Worm (Caenorhabditis elegans) whole organism, mixed stage, embryonic: ENCODE results near the gene W08E12.7.

Source experiments
- M03D4.4 ChIP-seq: sonication (generic microtip); optimal IDR thresholded peaks from 2 replicates; lab custom pipeline; 2017; ENCODE audit warnings: mild to moderate bottlenecking, missing genetic modification characterization, missing compliant biosample characterization
- bed-3 ChIP-seq: fragments of 200-800 bp; sonication (Bioruptor generic); optimal IDR thresholded peaks from 3 replicates; lab custom pipeline; 2018; ENCODE audit warnings: mild to moderate bottlenecking, missing genetic modification characterization, moderate library complexity, missing compliant biosample characterization
- blmp-1 ChIP-seq: fragments of 150-350 bp; optimal IDR thresholded peaks from 2 replicates; lab custom pipeline; 2014; ENCODE audit warnings: missing biosample characterization, missing genetic modification characterization
- ceh-43 ChIP-seq: fragments of 200-800 bp; sonication (Bioruptor generic); optimal IDR thresholded peaks from 2 replicates; lab custom pipeline; 2018; ENCODE audit warnings: mild to moderate bottlenecking, missing genetic modification characterization, moderate library complexity, missing compliant biosample characterization
- ceh-83 ChIP-seq: fragments of 200-800 bp; sonication (Bioruptor generic); optimal IDR thresholded peaks from 2 replicates; lab custom pipeline; 2018; ENCODE audit warnings: mild to moderate bottlenecking, missing genetic modification characterization, missing compliant biosample characterization
- cnd-1 ChIP-seq: fragments of 200-800 bp; sonication (Bioruptor generic); optimal IDR thresholded peaks from 2 replicates; lab custom pipeline; 2018; ENCODE audit warnings: mild to moderate bottlenecking, missing genetic modification characterization, missing compliant biosample characterization
- drap-1 ChIP-seq: fragments of 200-800 bp; sonication (Bioruptor generic); optimal IDR thresholded peaks from 3 replicates; lab custom pipeline; 2018; ENCODE audit warnings: mild to moderate bottlenecking, missing genetic modification characterization, missing compliant biosample characterization
- elt-1 ChIP-seq: sonication (generic microtip); optimal IDR thresholded peaks from 2 replicates; lab custom pipeline; 2017; ENCODE audit warnings: missing genetic modification characterization, mild to moderate bottlenecking, missing compliant biosample characterization, antibody characterized with exemption, moderate library complexity, borderline replicate concordance; ENCODE audit not compliant: insufficient read depth
- flh-1 ChIP-seq: fragments of 200-800 bp; sonication (Bioruptor generic); optimal IDR thresholded peaks from 2 replicates; lab custom pipeline; 2018; ENCODE audit warnings: mild to moderate bottlenecking, missing genetic modification characterization, moderate library complexity, missing compliant biosample characterization
- ham-2 ChIP-seq: fragments of 200-800 bp; sonication (Bioruptor generic); optimal IDR thresholded peaks from 2 replicates; lab custom pipeline; 2018; ENCODE audit warnings: mild to moderate bottlenecking, missing genetic modification characterization, missing compliant biosample characterization
- lin-32 ChIP-seq: fragments of 200-800 bp; sonication (Bioruptor generic); optimal IDR thresholded peaks from 2 replicates; lab custom pipeline; 2018; ENCODE audit warnings: mild to moderate bottlenecking, missing genetic modification characterization, missing compliant biosample characterization
- mab-5 ChIP-seq: fragments of 150-350 bp; optimal IDR thresholded peaks from 2 replicates; lab custom pipeline; 2014; ENCODE audit warnings: missing biosample characterization, missing genetic modification characterization
- mls-2 ChIP-seq: sonication (generic microtip); optimal IDR thresholded peaks from 2 replicates; lab custom pipeline; 2016; ENCODE audit warnings: mild to moderate bottlenecking, missing genetic modification characterization, moderate library complexity, missing compliant biosample characterization
- nhr-2 ChIP-seq: fragments of 150-350 bp; optimal IDR thresholded peaks from 2 replicates; lab custom pipeline; 2014; ENCODE audit warnings: missing biosample characterization, missing genetic modification characterization
- nhr-237 ChIP-seq: fragments of 150-350 bp; optimal IDR thresholded peaks from 2 replicates; lab custom pipeline; 2014; ENCODE audit warnings: missing biosample characterization, missing genetic modification characterization
- nhr-76 ChIP-seq: sonication (generic microtip); optimal IDR thresholded peaks from 2 replicates; lab custom pipeline; 2017; ENCODE audit warnings: missing biosample characterization, missing genetic modification characterization
- sem-2 ChIP-seq: fragments of 200-800 bp; sonication (Bioruptor generic); optimal IDR thresholded peaks from 2 replicates; lab custom pipeline; 2018; ENCODE audit warnings: mild to moderate bottlenecking, missing genetic modification characterization, missing compliant biosample characterization
- snpc-4 ChIP-seq: fragments of 150-350 bp; optimal IDR thresholded peaks from 2 replicates; lab custom pipeline; 2014; ENCODE audit warnings: missing biosample characterization, missing genetic modification characterization
- sptf-1 ChIP-seq: sonication (generic microtip); optimal IDR thresholded peaks from 2 replicates; lab custom pipeline; 2017; ENCODE audit warnings: mild to moderate bottlenecking, missing genetic modification characterization, moderate library complexity, missing compliant biosample characterization
- unc-120 ChIP-seq: sonication (generic microtip); optimal IDR thresholded peaks from 2 replicates; lab custom pipeline; 2017; ENCODE audit warnings: missing genetic modification characterization, missing compliant biosample characterization; ENCODE audit not compliant: poor library complexity, severe bottlenecking
- unc-39 ChIP-seq: fragments of 150-350 bp; optimal IDR thresholded peaks from 2 replicates; lab custom pipeline; 2014; ENCODE audit warnings: missing biosample characterization, missing genetic modification characterization

W08E12.7 gene

DNA sequence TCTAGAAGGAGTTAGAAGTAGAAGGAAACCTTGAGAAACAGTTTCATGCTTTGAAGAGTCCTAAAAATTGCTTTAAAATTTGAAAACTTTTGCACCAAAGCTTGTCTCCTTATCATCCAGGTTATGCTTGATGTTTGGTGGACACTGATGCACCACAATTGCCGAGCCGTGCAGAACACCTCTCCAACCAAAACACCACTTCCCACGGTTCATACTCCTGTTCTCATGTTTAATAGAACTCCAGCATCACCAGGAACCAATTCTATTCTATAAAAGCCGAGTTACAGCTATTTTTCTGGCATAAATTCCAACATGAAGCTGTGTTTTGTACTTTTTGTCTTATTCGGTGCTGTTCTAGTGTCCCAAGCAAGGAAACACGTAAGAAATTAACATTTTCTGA lies 46.2 kb downstream of the W08E12.7 start, which contains the start of gene F42A6.2:
Gene F42A6.2, plus strand, starts transcription at position 301 of the 400 bp plus-strand sequence.
- TF ChIP-seq nhr-76 (tag; lab: Kevin White, UChicago) (no peak), M03D4.4 (tag; lab: Kevin White, UChicago) (no peak), drap-1 (GFP tag; lab: Kevin White, UChicago) (no peak), lin-32 (no peak), mls-2 (no peak), ceh-43 (GFP tag; lab: Kevin White, UChicago) (no peak), nhr-2 (tag; lab: Kevin White, UChicago) (no peak), ham-2 (GFP tag; lab: Kevin White, UChicago) (no peak), bed-3 (GFP tag; lab: Kevin White, UChicago) (no peak), flh-1 (GFP tag; lab: Kevin White, UChicago) (no peak)

DNA sequence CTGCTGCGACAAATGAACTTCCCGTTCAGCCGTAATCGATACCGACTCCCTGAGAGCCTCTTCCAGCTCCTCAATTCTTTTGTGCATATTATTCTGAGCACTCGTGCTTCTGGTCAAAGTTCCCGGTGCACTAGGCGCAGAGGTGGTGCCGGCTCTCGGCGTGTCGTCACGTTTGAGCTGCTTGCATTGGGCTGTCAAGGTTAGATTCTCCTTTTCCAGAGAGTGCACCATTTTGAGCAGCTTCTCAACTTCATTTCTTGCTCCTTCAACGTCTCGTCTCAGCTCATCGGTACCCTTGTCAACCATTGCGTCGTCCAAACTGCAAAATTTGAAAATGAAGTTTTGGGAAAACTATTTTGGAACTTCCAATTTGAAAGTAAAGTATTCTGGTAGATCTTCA lies 50.5 kb downstream of the W08E12.7 start:
- TF ChIP-seq ceh-43 (GFP tag; lab: Kevin White, UChicago): no peak
- no peak for TF ChIP-seq mab-5 (tag; lab: Kevin White, UChicago)
- no peak for TF ChIP-seq flh-1 (GFP tag; lab: Kevin White, UChicago)
- no peak for TF ChIP-seq elt-1 (tag; lab: Kevin White, UChicago)
- no peak for TF ChIP-seq sem-2
- no peak for TF ChIP-seq nhr-237
- TF ChIP-seq cnd-1 (tag; lab: Kevin White, UChicago): no peak
- no peak for TF ChIP-seq sptf-1
- no peak for TF ChIP-seq mls-2
- no peak for TF ChIP-seq ceh-83
- no peak for TF ChIP-seq lin-32
- no peak for TF ChIP-seq unc-39 (tag; lab: Kevin White, UChicago)
- TF ChIP-seq bed-3 (GFP tag; lab: Kevin White, UChicago): no peak
- TF ChIP-seq nhr-2 (tag; lab: Kevin White, UChicago): no peak
- no peak for TF ChIP-seq snpc-4 (tag; lab: Kevin White, UChicago)
- no peak for TF ChIP-seq unc-120
- TF ChIP-seq blmp-1 (tag; lab: Kevin White, UChicago): no peak
